Worm (Caenorhabditis elegans) whole organism, L2 larva: ENCODE data around the gene Y69A2AR.19.

Experiments
- F13H6.1 ChIP-seq: sonication (generic microtip); optimal IDR thresholded peaks from 2 replicates; lab custom pipeline; 2016; ENCODE audit warnings: missing genetic modification characterization, missing compliant biosample characterization
- R02D3.7 ChIP-seq: fragments of 150-350 bp; optimal IDR thresholded peaks from 2 replicates; lab custom pipeline; 2014; ENCODE audit warnings: missing biosample characterization, missing genetic modification characterization
- Y55F3AM.14 ChIP-seq: fragments of 200-800 bp; sonication (Bioruptor generic); optimal IDR thresholded peaks from 2 replicates; lab custom pipeline; 2018; ENCODE audit warnings: mild to moderate bottlenecking, missing genetic modification characterization, missing compliant biosample characterization
- alr-1 ChIP-seq: fragments of 150-350 bp; optimal IDR thresholded peaks from 2 replicates; lab custom pipeline; 2014; ENCODE audit warnings: missing biosample characterization, missing genetic modification characterization
- ama-1 ChIP-seq: fragments of 150-350 bp; optimal IDR thresholded peaks from 2 replicates; lab custom pipeline; 2018; ENCODE audit warnings: inconsistent platforms
- blmp-1 ChIP-seq: sonication (generic microtip); optimal IDR thresholded peaks from 2 replicates; lab custom pipeline; 2017; ENCODE audit warnings: missing genetic modification characterization, mild to moderate bottlenecking, missing compliant biosample characterization, antibody characterized with exemption, moderate library complexity; ENCODE audit not compliant: insufficient read depth
- ceh-16 ChIP-seq: fragments of 150-350 bp; optimal IDR thresholded peaks from 2 replicates; lab custom pipeline; 2014; ENCODE audit warnings: missing biosample characterization, missing genetic modification characterization
- ceh-82 ChIP-seq: fragments of 150-350 bp; optimal IDR thresholded peaks from 2 replicates; lab custom pipeline; 2014; ENCODE audit warnings: missing biosample characterization, missing genetic modification characterization
- crh-2 ChIP-seq: sonication (generic microtip); optimal IDR thresholded peaks from 2 replicates; lab custom pipeline; 2017; ENCODE audit warnings: missing biosample characterization, missing genetic modification characterization
- egl-27 ChIP-seq: sonication (generic microtip); optimal IDR thresholded peaks from 3 replicates; lab custom pipeline; 2017; ENCODE audit warnings: missing biosample characterization, missing genetic modification reagents, missing genetic modification characterization
- elt-1 ChIP-seq: fragments of 150-350 bp; optimal IDR thresholded peaks from 2 replicates; lab custom pipeline; 2014; ENCODE audit warnings: missing biosample characterization, missing genetic modification characterization
- elt-3 ChIP-seq: sonication (generic microtip); optimal IDR thresholded peaks from 2 replicates; lab custom pipeline; 2017; ENCODE audit warnings: missing biosample characterization, missing genetic modification characterization
- gmeb-1 ChIP-seq: fragments of 150-350 bp; optimal IDR thresholded peaks from 2 replicates; lab custom pipeline; 2014; ENCODE audit warnings: missing biosample characterization, missing genetic modification characterization
- lin-13 ChIP-seq: fragments of 150-350 bp; optimal IDR thresholded peaks from 2 replicates; lab custom pipeline; 2014; ENCODE audit warnings: missing biosample characterization, missing genetic modification reagents, missing genetic modification characterization
- nhr-11 ChIP-seq: fragments of 150-350 bp; optimal IDR thresholded peaks from 2 replicates; lab custom pipeline; 2014; ENCODE audit warnings: missing biosample characterization, missing genetic modification characterization
- nhr-12 ChIP-seq: fragments of 150-350 bp; optimal IDR thresholded peaks from 2 replicates; lab custom pipeline; 2014; ENCODE audit warnings: missing biosample characterization, missing genetic modification characterization
- nhr-21 ChIP-seq: fragments of 150-350 bp; optimal IDR thresholded peaks from 2 replicates; lab custom pipeline; 2014; ENCODE audit warnings: missing biosample characterization, missing genetic modification characterization
- peb-1 ChIP-seq: fragments of 150-350 bp; optimal IDR thresholded peaks from 2 replicates; lab custom pipeline; 2014; ENCODE audit warnings: missing biosample characterization, missing genetic modification characterization
- sem-4 ChIP-seq: fragments of 150-350 bp; optimal IDR thresholded peaks from 2 replicates; lab custom pipeline; 2014; ENCODE audit warnings: missing biosample characterization, missing genetic modification reagents, missing genetic modification characterization
- sma-9 ChIP-seq, 2 experiments: fragments of 150-350 bp in 1 of 2; sonication (generic microtip) in 1 of 2; optimal IDR thresholded peaks; 2 replicates each; lab custom pipeline; 2014 to 2016; ENCODE audit warnings: missing genetic modification characterization in 2 of 2, mild to moderate bottlenecking in 1 of 2, missing biosample characterization in 1 of 2, missing compliant biosample characterization in 1 of 2, missing genetic modification reagents in 1 of 2, moderate library complexity in 1 of 2
- snpc-4 ChIP-seq: fragments of 150-350 bp; optimal IDR thresholded peaks from 2 replicates; lab custom pipeline; 2014; ENCODE audit warnings: missing biosample characterization, missing genetic modification characterization
- unc-39 ChIP-seq: fragments of 150-350 bp; optimal IDR thresholded peaks from 2 replicates; lab custom pipeline; 2014; ENCODE audit warnings: missing biosample characterization, missing genetic modification characterization
- unc-55 ChIP-seq: fragments of 150-350 bp; sonication (generic microtip); optimal IDR thresholded peaks from 3 replicates; lab custom pipeline; 2014; ENCODE audit warnings: missing biosample characterization, missing genetic modification reagents, missing genetic modification characterization
- unc-62 ChIP-seq: fragments of 150-350 bp; optimal IDR thresholded peaks from 2 replicates; lab custom pipeline; 2014; ENCODE audit warnings: missing biosample characterization, missing genetic modification reagents, missing genetic modification characterization
- ztf-11 ChIP-seq: sonication (generic microtip); optimal IDR thresholded peaks from 2 replicates; lab custom pipeline; 2017; ENCODE audit warnings: missing biosample characterization, missing genetic modification characterization

Gene Y69A2AR.19

DNA sequence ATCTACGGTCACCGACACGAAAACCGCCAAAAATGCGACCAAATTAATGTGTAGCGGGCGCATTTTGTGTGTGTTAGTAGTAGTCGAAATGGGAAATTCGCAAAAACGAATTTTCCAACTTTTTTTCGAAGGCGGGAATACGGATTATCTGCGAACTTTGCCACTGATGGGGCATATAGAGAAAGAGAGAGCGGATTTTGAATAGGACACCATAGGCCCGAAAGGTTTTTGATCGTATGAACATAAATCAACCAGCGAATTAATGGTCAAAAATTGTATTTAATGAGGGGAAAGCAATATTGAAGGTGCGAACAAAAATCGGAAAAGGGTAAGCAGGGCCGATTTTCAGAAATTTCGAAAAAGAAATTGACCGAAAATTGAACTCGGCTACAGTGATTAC lies 19.2 kb downstream of the Y69A2AR.19 start, which contains the start of gene Y69A2AR.22:
Gene Y69A2AR.22 (minus strand): TSS at position 101 of the 400 bp plus-strand sequence.
- TF ChIP-seq crh-2 (tag; lab: Kevin White, UChicago) (no peak), Y55F3AM.14 (GFP tag; lab: Kevin White, UChicago) (no peak), sem-4 (no peak), nhr-12 (tag; lab: Kevin White, UChicago) (no peak), snpc-4 (no peak), elt-3 (no peak)

ce11 chrIV:2526836-2527235 lies 38.2 kb downstream of the Y69A2AR.19 start:
- no peak for TF ChIP-seq egl-27 (tag; lab: Kevin White, UChicago)
- TF ChIP-seq Y55F3AM.14 (GFP tag; lab: Kevin White, UChicago): no peak
- TF ChIP-seq unc-39: no peak
- TF ChIP-seq ceh-82: no peak
- TF ChIP-seq ama-1 (lab: Kevin White, UChicago): no peak
- no peak for TF ChIP-seq nhr-12 (tag; lab: Kevin White, UChicago)
- no peak for TF ChIP-seq elt-3

ce11 chrIV:2529281-2529680 lies 40.7 kb downstream of the Y69A2AR.19 start:
- TF ChIP-seq elt-1 (tag; lab: Kevin White, UChicago): no peak
- no peak for TF ChIP-seq gmeb-1
- no peak for TF ChIP-seq R02D3.7 (tag; lab: Kevin White, UChicago)
- TF ChIP-seq crh-2 (tag; lab: Kevin White, UChicago): no peak
- no peak for TF ChIP-seq sem-4

- TF ChIP-seq peb-1 (tag; lab: Kevin White, UChicago) (no peak), ztf-11 (tag; lab: Kevin White, UChicago) (no peak)
These were observed 41.7 kb downstream of the Y69A2AR.19 start for ce11 chrIV:2530285-2530684.

- TF ChIP-seq blmp-1 (no peak), sma-9 (GFP tag; optimal IDR thresholded peaks at IDR 0.05; lab: Kevin White, UChicago) (no peak), sma-9 (tag; optimal IDR thresholded peaks at IDR 0.05; lab: Kevin White, UChicago) (no peak), nhr-12 (tag; lab: Kevin White, UChicago) (no peak), nhr-11 (tag; lab: Kevin White, UChicago) (no peak), unc-55 (GFP tag; lab: Kevin White, UChicago) (no peak), F13H6.1 (tag; lab: Kevin White, UChicago) (no peak), unc-62 (no peak), alr-1 (tag; lab: Kevin White, UChicago) (no peak), lin-13 (GFP tag; lab: Kevin White, UChicago) (no peak), snpc-4 (no peak), ceh-16 (tag; lab: Kevin White, UChicago) (no peak), sem-4 (no peak), nhr-21 (tag; lab: Kevin White, UChicago) (no peak), R02D3.7 (tag; lab: Kevin White, UChicago) (no peak)
These were observed 49.1 kb downstream of the Y69A2AR.19 start for ce11 chrIV:2537741-2538140.

DNA sequence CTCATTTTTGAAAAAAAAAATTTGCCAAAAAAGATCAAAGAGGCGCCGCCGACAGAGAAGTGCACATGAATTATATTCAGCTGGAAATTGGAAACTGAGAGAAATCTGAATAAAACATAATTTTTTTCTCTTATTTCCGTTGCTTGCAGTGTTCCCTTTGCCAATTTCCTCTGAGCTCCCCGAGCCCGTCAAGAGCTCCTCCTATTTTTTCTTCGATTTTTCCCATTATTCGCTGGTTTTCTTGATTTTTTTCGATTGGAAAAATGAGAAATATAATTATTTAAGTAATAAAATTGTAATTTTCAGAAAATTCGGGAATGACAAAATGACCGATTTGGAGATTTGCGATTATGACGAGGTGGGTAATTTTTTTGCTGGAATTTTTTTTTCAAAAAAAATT lies 53.4 kb downstream of the Y69A2AR.19 start, which contains the start of gene sprr-3:
Gene sprr-3 (plus strand): TSS at position 301 of the 400 bp plus-strand sequence.
- no peak for TF ChIP-seq blmp-1
